Worm (Caenorhabditis elegans) whole organism, L2 larva: ENCODE results near the gene slc-28.1.

ENCODE experiments used
- C34F6.9 ChIP-seq: fragments of 150-350 bp; optimal IDR thresholded peaks from 2 replicates; lab custom pipeline; 2014; ENCODE audit warnings: missing biosample characterization, missing genetic modification characterization
- F13H6.1 ChIP-seq: sonication (generic microtip); optimal IDR thresholded peaks from 2 replicates; lab custom pipeline; 2016; ENCODE audit warnings: missing genetic modification characterization, missing compliant biosample characterization
- R02D3.7 ChIP-seq: fragments of 150-350 bp; optimal IDR thresholded peaks from 2 replicates; lab custom pipeline; 2014; ENCODE audit warnings: missing biosample characterization, missing genetic modification characterization
- ZK546.5 ChIP-seq: sonication (generic microtip); optimal IDR thresholded peaks from 2 replicates; lab custom pipeline; 2017; ENCODE audit warnings: missing biosample characterization, missing genetic modification characterization
- aly-2 ChIP-seq: fragments of 150-350 bp; optimal IDR thresholded peaks from 2 replicates; lab custom pipeline; 2014; ENCODE audit warnings: missing biosample characterization, missing genetic modification characterization
- ama-1 ChIP-seq: fragments of 150-350 bp; optimal IDR thresholded peaks from 2 replicates; lab custom pipeline; 2018; ENCODE audit warnings: inconsistent platforms
- ceh-16 ChIP-seq: fragments of 150-350 bp; optimal IDR thresholded peaks from 2 replicates; lab custom pipeline; 2014; ENCODE audit warnings: missing biosample characterization, missing genetic modification characterization
- ceh-82 ChIP-seq: fragments of 150-350 bp; optimal IDR thresholded peaks from 2 replicates; lab custom pipeline; 2014; ENCODE audit warnings: missing biosample characterization, missing genetic modification characterization
- dmd-4 ChIP-seq: sonication (generic microtip); optimal IDR thresholded peaks from 2 replicates; lab custom pipeline; 2017; ENCODE audit warnings: missing biosample characterization, missing genetic modification characterization
- elt-3 ChIP-seq: sonication (generic microtip); optimal IDR thresholded peaks from 2 replicates; lab custom pipeline; 2017; ENCODE audit warnings: missing biosample characterization, missing genetic modification characterization
- fos-1 ChIP-seq: fragments of 150-350 bp; optimal IDR thresholded peaks from 2 replicates; lab custom pipeline; 2014; ENCODE audit warnings: missing biosample characterization, missing genetic modification characterization
- gmeb-1 ChIP-seq: fragments of 150-350 bp; optimal IDR thresholded peaks from 2 replicates; lab custom pipeline; 2014; ENCODE audit warnings: missing biosample characterization, missing genetic modification characterization
- lin-13 ChIP-seq: fragments of 150-350 bp; optimal IDR thresholded peaks from 2 replicates; lab custom pipeline; 2014; ENCODE audit warnings: missing biosample characterization, missing genetic modification reagents, missing genetic modification characterization
- lin-39 ChIP-seq: fragments of 150-350 bp; optimal IDR thresholded peaks from 2 replicates; lab custom pipeline; 2014; ENCODE audit warnings: missing biosample characterization, missing genetic modification reagents, missing genetic modification characterization
- mab-5 ChIP-seq: fragments of 150-350 bp; optimal IDR thresholded peaks from 2 replicates; lab custom pipeline; 2014; ENCODE audit warnings: missing biosample characterization, missing genetic modification characterization
- nhr-10 ChIP-seq: sonication (generic microtip); optimal IDR thresholded peaks from 2 replicates; lab custom pipeline; 2017; ENCODE audit warnings: missing biosample characterization, missing genetic modification characterization
- nhr-11 ChIP-seq: fragments of 150-350 bp; optimal IDR thresholded peaks from 2 replicates; lab custom pipeline; 2014; ENCODE audit warnings: missing biosample characterization, missing genetic modification characterization
- nhr-129 ChIP-seq: fragments of 150-350 bp; optimal IDR thresholded peaks from 2 replicates; lab custom pipeline; 2014; ENCODE audit warnings: missing biosample characterization, missing genetic modification characterization
- nhr-21 ChIP-seq: fragments of 150-350 bp; optimal IDR thresholded peaks from 2 replicates; lab custom pipeline; 2014; ENCODE audit warnings: missing biosample characterization, missing genetic modification characterization
- nhr-23 ChIP-seq: fragments of 150-350 bp; optimal IDR thresholded peaks from 2 replicates; lab custom pipeline; 2014; ENCODE audit warnings: missing biosample characterization, missing genetic modification reagents, missing genetic modification characterization
- nhr-237 ChIP-seq: fragments of 150-350 bp; optimal IDR thresholded peaks from 2 replicates; lab custom pipeline; 2014; ENCODE audit warnings: missing biosample characterization, missing genetic modification characterization
- nhr-25 ChIP-seq: fragments of 150-350 bp; sonication (generic microtip); optimal IDR thresholded peaks from 3 replicates; lab custom pipeline; 2014; ENCODE audit warnings: missing biosample characterization, missing genetic modification characterization
- nhr-6 ChIP-seq: fragments of 150-350 bp; optimal IDR thresholded peaks from 2 replicates; lab custom pipeline; 2014; ENCODE audit warnings: missing biosample characterization, missing genetic modification characterization
- nhr-77 ChIP-seq: fragments of 150-350 bp; optimal IDR thresholded peaks from 2 replicates; lab custom pipeline; 2014; ENCODE audit warnings: missing biosample characterization, missing genetic modification characterization
- sem-4 ChIP-seq: fragments of 150-350 bp; optimal IDR thresholded peaks from 2 replicates; lab custom pipeline; 2014; ENCODE audit warnings: missing biosample characterization, missing genetic modification reagents, missing genetic modification characterization
- sma-9 ChIP-seq, 2 experiments: fragments of 150-350 bp in 1 of 2; sonication (generic microtip) in 1 of 2; optimal IDR thresholded peaks; 2 replicates each; lab custom pipeline; 2014 to 2016; ENCODE audit warnings: missing genetic modification characterization in 2 of 2, mild to moderate bottlenecking in 1 of 2, missing biosample characterization in 1 of 2, missing compliant biosample characterization in 1 of 2, missing genetic modification reagents in 1 of 2, moderate library complexity in 1 of 2
- snpc-4 ChIP-seq: fragments of 150-350 bp; optimal IDR thresholded peaks from 2 replicates; lab custom pipeline; 2014; ENCODE audit warnings: missing biosample characterization, missing genetic modification characterization
- unc-55 ChIP-seq: fragments of 150-350 bp; sonication (generic microtip); optimal IDR thresholded peaks from 3 replicates; lab custom pipeline; 2014; ENCODE audit warnings: missing biosample characterization, missing genetic modification reagents, missing genetic modification characterization
- unc-62 ChIP-seq: fragments of 150-350 bp; optimal IDR thresholded peaks from 2 replicates; lab custom pipeline; 2014; ENCODE audit warnings: missing biosample characterization, missing genetic modification reagents, missing genetic modification characterization
- zag-1 ChIP-seq: fragments of 150-350 bp; optimal IDR thresholded peaks from 2 replicates; lab custom pipeline; 2014; ENCODE audit warnings: missing biosample characterization, missing genetic modification characterization
- ztf-1 ChIP-seq: fragments of 200-800 bp; sonication (Bioruptor generic); conservative IDR thresholded peaks from 2 replicates; pipeline ENCODE4 v1.3.6; 2022; ENCODE audit warnings: missing genetic modification characterization, missing compliant biosample characterization
- ztf-11 ChIP-seq: sonication (generic microtip); optimal IDR thresholded peaks from 2 replicates; lab custom pipeline; 2017; ENCODE audit warnings: missing biosample characterization, missing genetic modification characterization
- ztf-4 ChIP-seq: fragments of 150-350 bp; optimal IDR thresholded peaks from 2 replicates; lab custom pipeline; 2014; ENCODE audit warnings: missing biosample characterization, missing genetic modification characterization

slc-28.1 gene

ce11 chrV:3442609-3443008, 21.0 kb upstream of the slc-28.1 start:
- TF ChIP-seq unc-55 (GFP tag; lab: Kevin White, UChicago) (no peak), ceh-16 (tag; lab: Kevin White, UChicago) (no peak), dmd-4 (no peak), sma-9 (GFP tag; optimal IDR thresholded peaks at IDR 0.05; lab: Kevin White, UChicago) (no peak), sma-9 (tag; optimal IDR thresholded peaks at IDR 0.05; lab: Kevin White, UChicago) (no peak), ztf-4 (tag; lab: Kevin White, UChicago) (no peak)
- TF ChIP-seq, all 48 proteins: peak for 0

- TF ChIP-seq F13H6.1 (tag; lab: Kevin White, UChicago) (peak; percentile 29), mab-5 (tag; lab: Kevin White, UChicago) (no peak), ama-1 (lab: Kevin White, UChicago) (no peak)
- TF ChIP-seq, all 48 proteins: peak for 1
Observed at ce11 chrV:3444777-3445089, 18.9 kb upstream of the slc-28.1 start, which contains the start of gene cfz-2. Gene cfz-2 (minus strand): TSS chrV:3444877.

ce11 chrV:3445090-3445832, 18.4 kb upstream of the slc-28.1 start:
- TF ChIP-seq unc-62 (GFP tag; lab: Kevin White, UChicago) (no peak), sem-4 (tag; lab: Kevin White, UChicago) (no peak), nhr-6 (tag; lab: Kevin White, UChicago) (no peak), nhr-10 (tag; lab: Kevin White, UChicago) (no peak), nhr-237 (tag; lab: Kevin White, UChicago) (no peak), lin-13 (no peak), ama-1 (lab: Kevin White, UChicago) (no peak), ztf-1 (no peak), dmd-4 (no peak), snpc-4 (no peak), nhr-23 (tag; lab: Kevin White, UChicago) (no peak), aly-2 (no peak), R02D3.7 (tag; lab: Kevin White, UChicago) (no peak), nhr-77 (tag; lab: Kevin White, UChicago) (no peak), ceh-16 (tag; lab: Kevin White, UChicago) (no peak), zag-1 (tag; lab: Kevin White, UChicago) (no peak), nhr-21 (tag; lab: Kevin White, UChicago) (no peak)
- TF ChIP-seq, all 48 proteins: peak for 0

ce11 chrV:3449810-3450209, 13.8 kb upstream of the slc-28.1 start:
- no peak for TF ChIP-seq ztf-11 (tag; lab: Kevin White, UChicago)
- TF ChIP-seq sem-4 (tag; lab: Kevin White, UChicago), result no peak
- no peak for TF ChIP-seq ceh-16 (tag; lab: Kevin White, UChicago)
- no peak for TF ChIP-seq nhr-6 (tag; lab: Kevin White, UChicago)
- no peak for TF ChIP-seq nhr-25
- TF ChIP-seq nhr-129 (tag; lab: Kevin White, UChicago), result no peak
- TF ChIP-seq elt-3 (tag; lab: Kevin White, UChicago), result no peak
- no peak for TF ChIP-seq ceh-82 (tag; lab: Kevin White, UChicago)
- no peak for TF ChIP-seq unc-55 (GFP tag; lab: Kevin White, UChicago)
- no peak for TF ChIP-seq zag-1 (tag; lab: Kevin White, UChicago)
- no peak for TF ChIP-seq mab-5 (tag; lab: Kevin White, UChicago)
- TF ChIP-seq F13H6.1 (tag; lab: Kevin White, UChicago), result no peak
- no peak for TF ChIP-seq dmd-4
- no peak for TF ChIP-seq fos-1
- no peak for TF ChIP-seq ZK546.5 (tag; lab: Kevin White, UChicago)

- TF ChIP-seq gmeb-1 (tag; lab: Kevin White, UChicago) (no peak), ztf-11 (tag; lab: Kevin White, UChicago) (no peak), C34F6.9 (tag; lab: Kevin White, UChicago) (no peak), lin-39 (tag; lab: Kevin White, UChicago) (no peak), ceh-16 (tag; lab: Kevin White, UChicago) (no peak)
Observed at ce11 chrV:3450351-3450750, 13.3 kb upstream of the slc-28.1 start.

ce11 chrV:3451646-3452045, 12.0 kb upstream of the slc-28.1 start:
- TF ChIP-seq nhr-11 (tag; lab: Kevin White, UChicago) (no peak), unc-55 (GFP tag; lab: Kevin White, UChicago) (no peak), ceh-82 (tag; lab: Kevin White, UChicago) (no peak), R02D3.7 (tag; lab: Kevin White, UChicago) (no peak), ztf-4 (tag; lab: Kevin White, UChicago) (no peak), nhr-129 (tag; lab: Kevin White, UChicago) (no peak), F13H6.1 (tag; lab: Kevin White, UChicago) (no peak), lin-13 (no peak), fos-1 (no peak)
- TF ChIP-seq, all 48 proteins: peak for 0
